Fruit fly (Drosophila melanogaster): ENCODE data around the gene glec.

The glec gene

dm6 chr3R:21821684-21822561 lies 34.1 kb downstream of the glec start:
- TF ChIP-seq CG8478 (optimal IDR thresholded peaks at IDR 0.05), result no peak
- TF ChIP-seq CTCF (optimal IDR thresholded peaks at IDR 0.05), result no peak

DNA sequence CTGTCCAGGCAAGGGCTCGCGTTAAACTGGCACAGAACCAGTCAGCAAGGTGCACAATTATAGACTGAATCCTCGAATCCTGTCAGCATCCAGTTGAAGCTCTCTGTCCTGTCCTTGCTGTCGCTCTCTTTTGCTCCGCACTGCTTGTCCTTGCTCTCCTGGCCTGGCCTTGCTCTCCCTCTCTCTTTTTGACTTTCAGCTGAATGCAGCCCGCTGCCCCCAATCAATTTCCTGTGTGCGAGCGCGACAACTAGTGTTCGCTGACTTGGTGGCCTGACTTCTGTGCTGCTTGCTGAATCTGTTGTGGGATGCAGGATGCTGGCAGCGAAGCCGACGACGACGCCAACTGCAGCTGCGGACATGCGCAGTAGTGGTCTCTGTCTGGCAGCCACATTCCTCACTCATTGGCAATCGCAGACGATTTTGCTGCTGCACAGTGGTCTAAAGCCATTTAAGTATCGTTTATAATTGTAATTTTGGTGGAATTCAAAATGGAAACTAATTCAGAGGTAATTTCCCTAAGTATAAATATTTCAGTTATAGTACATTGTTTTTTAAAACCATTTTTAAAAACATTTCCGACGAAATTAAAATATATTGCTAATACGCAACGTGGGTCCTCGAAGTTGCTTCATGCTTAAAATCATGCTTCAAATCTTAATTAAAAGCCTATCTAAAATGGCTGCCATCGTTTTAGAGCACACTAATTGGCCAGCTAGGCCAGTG lies 47.3 kb downstream of the glec start:
- TF ChIP-seq CTCF (optimal IDR thresholded peaks at IDR 0.05) (no peak), CG8478 (optimal IDR thresholded peaks at IDR 0.05) (no peak)

dm6 chr3R:21807264-21807663 lies 48.8 kb downstream of the glec start:
- TF ChIP-seq CTCF (optimal IDR thresholded peaks at IDR 0.05), result no peak
- TF ChIP-seq CG8478 (optimal IDR thresholded peaks at IDR 0.05), result no peak
